Worm (Caenorhabditis elegans): ENCODE measurements around the gene srh-265.

srh-265 gene

DNA sequence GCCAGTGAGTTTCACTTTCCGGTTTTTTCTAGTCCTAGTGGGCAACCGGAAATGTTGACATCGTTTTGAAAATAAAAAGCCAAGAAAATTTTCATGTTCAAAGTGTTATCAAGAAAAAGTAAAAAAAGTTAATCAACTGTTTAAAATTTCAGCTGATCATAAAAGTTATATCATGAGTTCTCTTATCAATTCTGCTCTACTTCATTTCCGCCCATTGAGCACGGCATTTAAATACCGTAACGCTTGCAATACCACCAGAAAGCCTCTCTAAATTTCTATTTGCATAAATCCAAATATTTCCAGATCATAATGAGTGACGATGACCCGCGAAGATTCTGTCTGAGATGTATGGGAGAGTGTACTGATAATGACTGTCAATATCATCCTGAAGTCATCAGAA, 28.6 kb downstream of the srh-265 start, which contains the start of gene T26H5.9:
Gene T26H5.9 (plus strand): TSS at position 302 of the 400 bp plus-strand sequence.
- TF ChIP-seq unc-62 (GFP tag; optimal IDR thresholded peaks at IDR 0.05): no peak

ce11 chrV:15445437-15445836, 29.4 kb downstream of the srh-265 start, which contains the start of gene srh-239:
srh-239 (plus strand) TSS chrV:15445737.
- TF ChIP-seq unc-62 (GFP tag; optimal IDR thresholded peaks at IDR 0.05): no peak

- no peak for TF ChIP-seq unc-62 (GFP tag; optimal IDR thresholded peaks at IDR 0.05)
Observed at ce11 chrV:15448408-15448807, 32.4 kb downstream of the srh-265 start, which contains the start of gene T26H5.4. T26H5.4 (minus strand) TSS chrV:15448701.

DNA sequence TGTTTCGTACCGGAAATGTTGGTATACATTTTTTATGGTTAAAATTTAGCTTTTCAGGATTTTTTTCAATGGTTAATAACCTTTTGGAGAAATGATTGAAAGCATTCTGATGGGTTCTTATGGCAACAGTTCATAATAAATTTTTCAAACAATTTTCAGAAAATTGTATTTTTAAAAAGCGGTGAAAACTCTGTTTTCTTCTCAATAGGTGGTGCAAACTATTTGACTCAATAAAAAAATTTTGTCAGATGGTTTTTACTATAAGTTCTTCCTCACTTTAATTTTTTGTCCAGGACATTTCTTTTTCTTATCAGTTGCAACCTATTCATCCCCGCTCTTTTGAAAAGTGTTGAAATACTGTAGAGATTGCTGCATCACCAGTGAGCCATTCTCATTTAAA, 32.8 kb downstream of the srh-265 start, which contains the start of gene T26H5.14:
Gene T26H5.14 (plus strand): TSS at position 301 of the 400 bp plus-strand sequence.
- no peak for TF ChIP-seq unc-62 (GFP tag; optimal IDR thresholded peaks at IDR 0.05)

DNA sequence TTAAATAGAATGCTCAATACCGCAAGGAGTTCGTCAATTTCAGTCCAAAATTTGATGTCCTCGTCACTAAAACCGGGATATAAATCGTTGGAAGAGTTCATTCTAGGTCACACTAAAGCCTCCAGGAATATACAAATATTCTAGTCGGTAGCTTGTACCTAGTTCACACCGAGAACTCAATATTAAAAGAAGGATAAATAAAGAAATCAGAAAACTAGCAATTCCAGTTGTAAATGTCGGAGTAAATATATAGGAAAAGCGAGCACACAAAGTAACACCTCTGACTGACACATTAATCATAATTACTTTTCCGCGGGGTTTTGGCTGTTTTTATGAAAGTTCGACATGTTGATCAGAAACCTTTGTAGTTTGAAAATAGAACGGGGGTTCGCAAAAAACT, 35.4 kb downstream of the srh-265 start, which contains the start of gene srw-33:
Gene srw-33 (minus strand): TSS at position 101 of the 400 bp plus-strand sequence.
- TF ChIP-seq unc-62 (GFP tag; optimal IDR thresholded peaks at IDR 0.05): no peak

- no peak for TF ChIP-seq unc-62 (GFP tag; optimal IDR thresholded peaks at IDR 0.05)
Observed at ce11 chrV:15454322-15454721, 38.3 kb downstream of the srh-265 start.

DNA sequence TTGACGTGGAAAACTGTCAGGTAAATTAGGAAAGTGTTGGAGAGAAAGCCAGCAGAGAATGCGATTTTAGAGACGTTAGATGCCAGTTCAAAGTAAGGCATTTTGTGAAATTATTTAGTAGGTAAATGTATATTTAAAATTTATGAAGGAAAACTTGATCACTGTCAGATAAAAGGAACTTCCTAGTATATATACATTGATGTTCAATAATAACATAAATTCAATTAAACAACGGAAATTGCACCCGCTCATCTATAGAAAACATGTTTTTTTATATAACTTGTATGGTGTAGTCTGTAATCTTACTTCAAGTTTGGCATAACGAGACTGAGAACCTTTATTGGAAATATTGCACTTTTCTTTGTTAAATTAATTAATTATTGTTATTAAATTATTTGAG, 43.0 kb downstream of the srh-265 start, which contains the start of gene str-71:
Gene str-71 (minus strand): TSS at position 101 of the 400 bp plus-strand sequence.
- TF ChIP-seq unc-62 (GFP tag; optimal IDR thresholded peaks at IDR 0.05): no peak

DNA sequence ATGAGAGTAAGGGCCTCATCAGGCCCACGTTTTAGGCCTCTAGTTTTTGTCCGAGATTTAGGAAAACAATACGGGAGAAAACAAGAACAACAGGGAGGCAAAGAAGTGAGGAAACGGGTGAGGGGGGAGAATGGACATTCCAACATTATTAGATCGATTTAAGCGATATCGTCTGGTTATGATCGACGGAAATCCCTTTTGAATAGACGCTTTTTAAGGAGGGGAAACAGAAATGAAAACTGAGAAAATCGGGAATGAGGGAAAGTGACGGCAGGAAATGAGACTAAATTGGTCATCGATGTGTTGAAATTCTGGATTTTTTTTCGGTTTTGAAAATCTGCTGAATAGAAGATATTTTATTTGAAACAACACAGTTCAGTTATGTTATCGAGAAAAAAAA, 48.4 kb downstream of the srh-265 start, which contains the start of gene rocf-1:
Gene rocf-1 (minus strand): TSS at position 101 of the 400 bp plus-strand sequence.
- no peak for TF ChIP-seq unc-62 (GFP tag; optimal IDR thresholded peaks at IDR 0.05)

DNA sequence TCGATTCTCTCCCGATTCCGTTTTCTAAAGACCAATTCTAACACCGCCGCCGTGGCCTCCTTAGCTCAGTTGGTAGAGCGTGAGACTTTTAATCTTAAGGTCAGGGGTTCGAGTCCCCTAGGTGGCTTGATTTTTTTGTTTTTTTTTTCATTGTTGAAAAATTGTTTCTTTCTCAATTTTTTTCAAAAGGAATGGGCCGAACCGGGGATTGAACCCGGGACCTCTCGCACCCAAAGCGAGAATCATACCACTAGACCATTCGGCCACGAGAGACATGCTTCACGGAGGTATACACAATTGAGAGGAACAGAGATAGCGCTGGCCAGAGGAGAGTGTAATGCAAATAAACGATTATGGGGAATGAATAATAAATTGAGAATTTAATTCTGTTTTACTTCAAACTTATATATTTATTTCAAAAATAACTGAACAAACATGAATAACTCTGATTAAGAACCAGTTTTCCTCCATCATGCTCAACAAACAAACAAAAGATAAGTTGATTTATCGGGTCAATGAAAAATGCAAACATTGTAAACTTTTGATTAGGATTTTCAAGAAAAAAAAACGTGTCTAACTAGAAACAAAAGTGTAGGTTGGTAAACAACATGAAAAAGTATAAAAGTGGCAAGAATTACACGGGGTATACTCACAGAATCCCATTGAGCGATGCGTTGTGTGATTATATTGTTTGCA, 49.1 kb downstream of the srh-265 start, which contains the start of gene pqn-71:
Gene pqn-71 (plus strand): TSS at position 646 of the 696 bp plus-strand sequence.
- TF ChIP-seq unc-62 (GFP tag; optimal IDR thresholded peaks at IDR 0.05): no peak

DNA sequence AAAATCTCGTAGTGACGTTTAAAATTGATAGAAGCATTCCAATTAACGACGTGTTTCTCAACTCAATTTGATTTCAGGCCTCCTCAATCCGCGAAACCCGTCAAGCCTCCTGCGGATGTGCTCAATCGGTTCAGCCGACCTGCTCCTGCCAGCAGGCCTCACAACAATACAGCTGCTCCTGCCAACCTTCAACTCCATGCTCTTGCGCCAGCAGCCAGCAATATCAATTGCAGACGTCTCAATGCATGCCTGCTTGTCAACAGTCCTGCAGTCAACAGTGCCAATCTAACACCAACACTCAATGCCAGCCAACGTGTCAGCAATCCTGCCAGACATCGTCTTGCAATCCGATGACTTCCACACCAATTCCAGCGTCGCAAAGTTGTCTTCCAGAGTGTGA, 50.0 kb downstream of the srh-265 start:
- TF ChIP-seq unc-62 (GFP tag; optimal IDR thresholded peaks at IDR 0.05): no peak

DNA sequence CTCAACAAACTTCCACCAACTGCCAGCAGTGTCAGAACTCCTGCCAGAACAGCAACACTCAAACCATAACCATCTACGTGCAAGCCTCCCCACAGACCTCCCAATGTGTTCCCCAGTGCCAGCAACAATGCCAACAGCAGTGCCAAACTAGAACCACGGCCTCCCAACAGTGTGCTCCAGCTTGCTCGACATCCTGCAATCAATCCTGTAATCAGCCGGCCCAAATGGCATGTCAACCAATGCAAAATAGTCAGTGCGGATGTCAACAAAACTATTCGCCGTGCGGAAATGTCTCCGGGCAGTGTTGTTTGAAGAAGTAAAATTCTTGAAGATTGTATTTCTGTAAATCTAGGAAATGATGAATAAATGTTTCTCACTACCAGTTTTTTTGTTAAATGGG, 50.7 kb downstream of the srh-265 start:
- TF ChIP-seq unc-62 (GFP tag; optimal IDR thresholded peaks at IDR 0.05): no peak
